Worm (Caenorhabditis elegans) whole organism, L3 larva: ENCODE data around the gene F58B4.3.

Experiments used
- aly-2 ChIP-seq: fragments of 150-350 bp; optimal IDR thresholded peaks from 2 replicates; lab custom pipeline; 2014; ENCODE audit warnings: missing biosample characterization, missing genetic modification characterization
- ama-1 ChIP-seq: fragments of 150-350 bp; optimal IDR thresholded peaks from 2 replicates; lab custom pipeline; 2018
- ceh-82 ChIP-seq: fragments of 150-350 bp; optimal IDR thresholded peaks from 2 replicates; lab custom pipeline; 2014; ENCODE audit warnings: missing biosample characterization, missing genetic modification characterization
- elt-2 ChIP-seq: sonication (generic microtip); optimal IDR thresholded peaks from 2 replicates; lab custom pipeline; 2016; ENCODE audit warnings: missing genetic modification reagents, mild to moderate bottlenecking, missing genetic modification characterization, missing compliant biosample characterization
- jun-1 ChIP-seq: fragments of 150-350 bp; optimal IDR thresholded peaks from 2 replicates; lab custom pipeline; 2014; ENCODE audit warnings: missing biosample characterization, missing genetic modification reagents, missing genetic modification characterization
- lin-39 ChIP-seq: fragments of 150-350 bp; optimal IDR thresholded peaks from 2 replicates; lab custom pipeline; 2018; ENCODE audit warnings: missing biosample characterization, missing genetic modification reagents, missing genetic modification characterization
- nhr-11 ChIP-seq: fragments of 150-350 bp; optimal IDR thresholded peaks from 2 replicates; lab custom pipeline; 2014; ENCODE audit warnings: missing biosample characterization, missing genetic modification characterization
- nhr-77 ChIP-seq: fragments of 150-350 bp; optimal IDR thresholded peaks from 2 replicates; lab custom pipeline; 2014; ENCODE audit warnings: missing biosample characterization, missing genetic modification characterization
- ztf-11 ChIP-seq: fragments of 150-350 bp; optimal IDR thresholded peaks from 2 replicates; lab custom pipeline; 2014; ENCODE audit warnings: missing biosample characterization, missing genetic modification characterization

DNA sequence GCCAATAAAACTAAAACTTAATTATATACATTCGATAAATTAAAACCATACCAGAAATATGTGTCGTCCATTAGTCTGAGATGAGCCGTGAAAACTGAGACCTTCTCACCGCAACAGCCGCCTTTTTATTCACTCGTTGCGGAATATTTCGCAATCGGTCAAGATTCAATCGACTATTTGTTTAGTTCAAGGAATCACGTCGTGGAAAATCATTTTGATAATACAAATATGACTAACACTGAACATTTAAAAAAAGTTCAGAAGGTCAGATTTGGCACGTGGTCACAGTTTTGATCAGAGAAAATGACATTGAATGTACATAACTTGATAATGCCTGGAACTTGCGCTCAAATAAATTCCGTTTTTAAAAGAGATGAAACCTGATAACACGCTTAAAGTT lies 9.1 kb downstream of the F58B4.3 start, which contains the start of gene F17C11.11:
- no peak for TF ChIP-seq nhr-11 (tag; lab: Kevin White, UChicago)
- TF ChIP-seq ceh-82 (tag; lab: Kevin White, UChicago), result no peak
- TF ChIP-seq elt-2 (tag; lab: Kevin White, UChicago), result peak; percentile 77
- TF ChIP-seq ama-1 (lab: Kevin White, UChicago), result no peak
- no peak for TF ChIP-seq jun-1 (tag; lab: Kevin White, UChicago)
- no peak for TF ChIP-seq lin-39 (tag; lab: Kevin White, UChicago)
- TF ChIP-seq nhr-77, result no peak
- no peak for TF ChIP-seq aly-2 (tag; lab: Kevin White, UChicago)
- TF ChIP-seq ztf-11 (tag; lab: Kevin White, UChicago), result no peak
